Worm (Caenorhabditis elegans): Measurements from ENCODE around the gene C25E10.8.

C25E10.8 gene

DNA sequence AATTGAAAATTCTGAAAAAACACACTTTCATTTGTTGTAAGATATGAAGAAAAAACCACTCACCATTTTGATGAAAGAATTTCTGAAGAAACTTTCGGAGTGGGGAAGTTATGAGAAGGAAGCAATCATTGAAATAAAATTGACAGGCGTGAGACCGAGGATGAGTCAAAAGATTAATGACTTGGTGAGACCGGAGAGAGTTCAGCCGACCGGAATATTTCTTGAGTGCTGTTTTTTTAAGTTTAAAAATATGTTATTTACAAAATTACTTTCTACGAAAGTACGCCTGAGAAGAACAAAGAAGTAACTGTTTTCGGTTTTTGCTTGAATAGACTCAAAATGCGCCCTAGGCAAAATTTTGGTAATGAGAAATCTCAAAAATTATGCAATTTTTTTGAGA, 2.4 kb upstream of the C25E10.8 start, which contains the start of gene C25E10.10:
C25E10.10 (minus strand) TSS at position 101 of the 400 bp plus-strand sequence.
- TF ChIP-seq nhr-90 (tag; optimal IDR thresholded peaks at IDR 0.05; ENCODE audit: poor library complexity) (no peak), tlp-1 (tag; optimal IDR thresholded peaks at IDR 0.05) (no peak), hlh-4 (tag; optimal IDR thresholded peaks at IDR 0.05) (no peak), ces-1 (GFP tag; optimal IDR thresholded peaks at IDR 0.05) (no peak), unc-62 (GFP tag; optimal IDR thresholded peaks at IDR 0.05) (no peak), lin-14 (GFP tag; optimal IDR thresholded peaks at IDR 0.05) (no peak), elt-3 (tag; optimal IDR thresholded peaks at IDR 0.05) (no peak), vab-15 (tag; optimal IDR thresholded peaks at IDR 0.05) (no peak), ama-1 (optimal IDR thresholded peaks at IDR 0.05) (no peak), aly-2 (tag; optimal IDR thresholded peaks at IDR 0.05) (no peak), snu-23 (GFP tag; optimal IDR thresholded peaks at IDR 0.05) (no peak), nhr-84 (tag; optimal IDR thresholded peaks at IDR 0.05) (no peak), ceh-88 (GFP tag; IDR thresholded peaks at IDR 0.05) (no peak), unc-98 (GFP tag; IDR thresholded peaks at IDR 0.05) (no peak), nhr-47 (tag; optimal IDR thresholded peaks at IDR 0.05) (no peak)

- TF ChIP-seq dpl-1 (GFP tag; optimal IDR thresholded peaks at IDR 0.05): no peak
- TF ChIP-seq nhr-71 (tag; optimal IDR thresholded peaks at IDR 0.05): peak; percentile 53
- TF ChIP-seq nhr-47 (tag; optimal IDR thresholded peaks at IDR 0.05): peak; percentile 44
- TF ChIP-seq efl-1 (optimal IDR thresholded peaks at IDR 0.05): no peak
- TF ChIP-seq efl-1 (GFP tag; optimal IDR thresholded peaks at IDR 0.05 in 1 of 2): peak in 1 of 2 experiments; percentile 88
- no peak for TF ChIP-seq F16B12.6 (tag; optimal IDR thresholded peaks at IDR 0.05)
- peak; percentile 83 for TF ChIP-seq fkh-8 (tag; optimal IDR thresholded peaks at IDR 0.05)
- peak; percentile 48 for TF ChIP-seq dsc-1 (tag; optimal IDR thresholded peaks at IDR 0.05)
- TF ChIP-seq pax-3 (tag; optimal IDR thresholded peaks at IDR 0.05): peak; percentile 8
Observed at ce11 chrV:9055644-9056043, 1.8 kb upstream of the C25E10.8 start.

DNA sequence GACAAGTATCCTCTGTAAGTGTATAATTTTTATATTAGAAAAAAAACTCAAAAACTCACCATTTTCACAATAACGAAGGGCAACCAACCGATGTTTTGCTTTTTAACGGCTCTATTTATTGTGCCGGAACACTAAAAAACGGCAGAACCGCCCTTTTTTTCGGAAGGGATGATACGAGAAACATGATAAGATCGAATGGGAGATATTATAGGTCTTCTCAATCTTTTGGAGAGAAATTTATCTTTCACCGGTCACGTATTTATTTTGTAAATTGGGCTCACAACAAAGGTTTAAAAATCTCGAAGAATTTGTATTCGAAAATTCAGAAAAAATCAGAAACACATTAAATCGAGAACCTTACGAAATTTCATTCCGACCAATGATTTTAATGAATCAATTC, 902 bp upstream of the C25E10.8 start, which contains the start of gene swm-1:
swm-1 (minus strand) TSS at position 101 of the 400 bp plus-strand sequence.
- no peak for TF ChIP-seq nhr-77 (tag; optimal IDR thresholded peaks at IDR 0.05)
- TF ChIP-seq efl-3 (GFP tag; optimal IDR thresholded peaks at IDR 0.05): no peak

DNA sequence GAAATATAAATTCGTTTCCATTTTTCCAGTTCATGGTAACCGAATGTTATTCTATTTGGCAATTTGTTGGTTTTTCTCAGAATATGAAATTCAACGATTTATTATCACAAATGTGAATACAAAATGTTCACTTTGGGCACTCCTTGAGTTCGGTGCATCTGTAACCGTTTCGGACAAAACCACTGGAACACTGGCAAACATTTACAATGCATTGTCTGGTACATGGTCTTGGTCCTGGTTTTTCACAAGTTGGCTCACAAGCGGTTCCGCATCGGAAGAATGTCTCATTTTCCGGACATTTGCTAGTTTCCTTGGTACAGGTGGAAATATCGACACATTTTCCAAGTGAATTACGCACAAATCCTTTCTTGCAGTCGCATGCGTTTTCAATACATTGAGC, 634 bp downstream of the C25E10.8 start:
- TF ChIP-seq hlh-4 (tag; optimal IDR thresholded peaks at IDR 0.05) (peak; percentile 70), ceh-63 (GFP tag; optimal IDR thresholded peaks at IDR 0.05) (no peak), nhr-84 (tag; optimal IDR thresholded peaks at IDR 0.05) (no peak), fkh-10 (GFP tag; optimal IDR thresholded peaks at IDR 0.05) (no peak), nhr-90 (tag; optimal IDR thresholded peaks at IDR 0.05; ENCODE audit: poor library complexity) (no peak), egl-27 (tag; optimal IDR thresholded peaks at IDR 0.05) (no peak)

ce11 chrV:9051100-9051499, 2.8 kb downstream of the C25E10.8 start, which contains the start of gene C25E10.7:
C25E10.7 (minus strand) TSS chrV:9051200.
- TF ChIP-seq nhr-12 (tag; optimal IDR thresholded peaks at IDR 0.05) (no peak), efl-1 (optimal IDR thresholded peaks at IDR 0.05) (no peak), efl-1 (GFP tag; optimal IDR thresholded peaks at IDR 0.05 in 1 of 2) (peak in 1 of 2 experiments; percentile 40), fos-1 (tag; optimal IDR thresholded peaks at IDR 0.05) (no peak), fkh-10 (GFP tag; optimal IDR thresholded peaks at IDR 0.05) (no peak)

ce11 chrV:9049271-9049670, 4.6 kb downstream of the C25E10.8 start:
- peak; percentile 97 for TF ChIP-seq hlh-4 (tag; optimal IDR thresholded peaks at IDR 0.05)
- TF ChIP-seq nhr-47 (tag; optimal IDR thresholded peaks at IDR 0.05): peak; percentile 31
- TF ChIP-seq nhr-71 (tag; optimal IDR thresholded peaks at IDR 0.05): peak; percentile 32
- no peak for TF ChIP-seq lin-15B (tag; optimal IDR thresholded peaks at IDR 0.05)

Measured in whole organism, L1 larva.